Fruit fly (Drosophila melanogaster) whole organism, prepupa: Measurements from ENCODE around the gene Sap130.

Experiments
- Blimp-1 ChIP-seq: fragments of 200-800 bp; sonication (Bioruptor generic); optimal IDR thresholded peaks from 3 replicates; lab custom pipeline; 2017; ENCODE audit warnings: missing biosample characterization, missing genetic modification characterization, mild to moderate bottlenecking, moderate library complexity, missing genetic modification reagents
- CG10631 ChIP-seq: fragments of 200-800 bp; sonication (Bioruptor generic); optimal IDR thresholded peaks from 2 replicates; lab custom pipeline; 2016; ENCODE audit warnings: missing biosample characterization, missing genetic modification characterization
- CG10669 ChIP-seq: fragments of 200-800 bp; sonication (Bioruptor generic); optimal IDR thresholded peaks from 3 replicates; lab custom pipeline; 2018; ENCODE audit warnings: missing biosample characterization, mild to moderate bottlenecking, missing genetic modification characterization, moderate library complexity
- CG11902 ChIP-seq: fragments of 200-800 bp; sonication (Bioruptor generic); optimal IDR thresholded peaks from 3 replicates; lab custom pipeline; 2016; ENCODE audit warnings: missing biosample characterization, missing genetic modification characterization
- CG1621 ChIP-seq: fragments of 200-800 bp; sonication (Bioruptor generic); optimal IDR thresholded peaks from 3 replicates; lab custom pipeline; 2018; ENCODE audit warnings: missing biosample characterization, mild to moderate bottlenecking, missing genetic modification characterization
- CG16779 ChIP-seq: fragments of 200-800 bp; sonication (Bioruptor generic); optimal IDR thresholded peaks from 3 replicates; lab custom pipeline; 2017; ENCODE audit warnings: missing biosample characterization, mild to moderate bottlenecking, missing genetic modification characterization
- CG3032 ChIP-seq: fragments of 200-800 bp; optimal IDR thresholded peaks from 2 replicates; lab custom pipeline; 2019; ENCODE audit warnings: missing biosample characterization, mild to moderate bottlenecking, missing genetic modification characterization, moderate library complexity
- CG31627 ChIP-seq: fragments of 200-800 bp; sonication (Bioruptor generic); optimal IDR thresholded peaks from 3 replicates; lab custom pipeline; 2016; ENCODE audit warnings: missing biosample characterization, missing genetic modification characterization
- CG32006 ChIP-seq: fragments of 200-800 bp; sonication (Bioruptor generic); optimal IDR thresholded peaks from 3 replicates; lab custom pipeline; 2017; ENCODE audit warnings: missing biosample characterization, mild to moderate bottlenecking, missing genetic modification characterization
- CG34406 ChIP-seq: fragments of 200-800 bp; sonication (Bioruptor generic); optimal IDR thresholded peaks from 3 replicates; lab custom pipeline; 2016; ENCODE audit warnings: missing biosample characterization, missing genetic modification characterization
- CG3919 ChIP-seq: fragments of 200-800 bp; sonication (Bioruptor generic); optimal IDR thresholded peaks from 3 replicates; lab custom pipeline; 2016; ENCODE audit warnings: missing biosample characterization, missing genetic modification characterization
- CG4318 ChIP-seq: fragments of 200-800 bp; sonication (Bioruptor generic); optimal IDR thresholded peaks from 3 replicates; lab custom pipeline; 2017; ENCODE audit warnings: missing biosample characterization, mild to moderate bottlenecking, missing genetic modification characterization
- CG6163 ChIP-seq: fragments of 200-800 bp; sonication (Bioruptor generic); IDR thresholded peaks from 3 replicates; pipeline ENCODE4 v1.3.6; 2022; ENCODE audit warnings: missing biosample characterization, missing genetic modification characterization
- CG6276 ChIP-seq: fragments of 200-800 bp; sonication (Bioruptor generic); optimal IDR thresholded peaks from 2 replicates; lab custom pipeline; 2017; ENCODE audit warnings: missing biosample characterization, mild to moderate bottlenecking, missing genetic modification characterization
- CG6792 ChIP-seq: fragments of 200-800 bp; sonication (Bioruptor generic); optimal IDR thresholded peaks from 3 replicates; lab custom pipeline; 2016; ENCODE audit warnings: missing biosample characterization, missing genetic modification characterization
- CG6808 ChIP-seq: fragments of 200-800 bp; sonication (Bioruptor generic); optimal IDR thresholded peaks from 3 replicates; lab custom pipeline; 2017; ENCODE audit warnings: missing biosample characterization, missing genetic modification characterization, mild to moderate bottlenecking, moderate library complexity, missing genetic modification reagents
- CG6854 ChIP-seq: fragments of 200-800 bp; sonication (Bioruptor generic); optimal IDR thresholded peaks from 2 replicates; lab custom pipeline; 2017; ENCODE audit warnings: missing biosample characterization, mild to moderate bottlenecking, missing genetic modification characterization
- CG7368 ChIP-seq: fragments of 200-800 bp; sonication (Bioruptor generic); optimal IDR thresholded peaks from 3 replicates; lab custom pipeline; 2016; ENCODE audit warnings: missing biosample characterization, missing genetic modification characterization
- CG8119 ChIP-seq: fragments of 200-800 bp; sonication (Bioruptor generic); IDR thresholded peaks from 3 replicates; pipeline ENCODE4 v1.3.6; 2022; ENCODE audit warnings: missing biosample characterization, missing genetic modification characterization
- CG8319 ChIP-seq: fragments of 200-800 bp; sonication (Bioruptor generic); optimal IDR thresholded peaks from 3 replicates; lab custom pipeline; 2016; ENCODE audit warnings: missing biosample characterization, missing genetic modification characterization
- CG8632 ChIP-seq: fragments of 200-800 bp; sonication (Bioruptor generic); optimal IDR thresholded peaks from 3 replicates; lab custom pipeline; 2016; ENCODE audit warnings: missing biosample characterization, missing genetic modification characterization
- CG9139 ChIP-seq: fragments of 200-800 bp; sonication (Bioruptor generic); optimal IDR thresholded peaks from 3 replicates; lab custom pipeline; 2017; ENCODE audit warnings: missing biosample characterization, mild to moderate bottlenecking, missing genetic modification characterization
- Eip75B ChIP-seq: fragments of 200-800 bp; sonication (Bioruptor generic); optimal IDR thresholded peaks from 3 replicates; lab custom pipeline; 2016; ENCODE audit warnings: missing biosample characterization, missing genetic modification characterization
- Eip78C ChIP-seq: fragments of 200-800 bp; sonication (Bioruptor generic); peaks from one replicate; lab custom pipeline; 2016; ENCODE audit warnings: missing biosample characterization, missing genetic modification characterization
- Ets21C ChIP-seq: fragments of 200-800 bp; sonication (Bioruptor generic); optimal IDR thresholded peaks from 3 replicates; lab custom pipeline; 2016; ENCODE audit warnings: missing biosample characterization, missing genetic modification characterization
- Gug ChIP-seq: fragments of 200-800 bp; sonication (Bioruptor generic); IDR thresholded peaks from 2 replicates; pipeline ENCODE4 v1.3.6; 2022; ENCODE audit warnings: missing biosample characterization, missing genetic modification characterization
- Hr38 ChIP-seq: sonication (Bioruptor generic); optimal IDR thresholded peaks from 2 replicates; lab custom pipeline; 2016; ENCODE audit warnings: missing biosample characterization, missing genetic modification characterization
- Hr39 ChIP-seq: fragments of 200-800 bp; sonication (Bioruptor generic); optimal IDR thresholded peaks from 2 replicates; lab custom pipeline; 2016; ENCODE audit warnings: missing biosample characterization, missing genetic modification characterization
- Hr4 ChIP-seq: fragments of 200-800 bp; sonication (Bioruptor generic); optimal IDR thresholded peaks from 3 replicates; lab custom pipeline; 2016; ENCODE audit warnings: missing biosample characterization, missing genetic modification characterization
- Met ChIP-seq: fragments of 200-800 bp; sonication (Bioruptor generic); optimal IDR thresholded peaks from 3 replicates; lab custom pipeline; 2016; ENCODE audit warnings: missing biosample characterization, missing genetic modification characterization
- OdsH ChIP-seq: fragments of 200-800 bp; sonication (Bioruptor generic); optimal IDR thresholded peaks from 3 replicates; lab custom pipeline; 2016; ENCODE audit warnings: missing biosample characterization, missing genetic modification characterization
- Sox102F ChIP-seq: fragments of 200-800 bp; sonication (Bioruptor generic); optimal IDR thresholded peaks from 2 replicates; lab custom pipeline; 2016; ENCODE audit warnings: missing biosample characterization, mild to moderate bottlenecking, missing genetic modification characterization
- Sox15 ChIP-seq: fragments of 200-800 bp; sonication (Bioruptor generic); optimal IDR thresholded peaks from 3 replicates; lab custom pipeline; 2016; ENCODE audit warnings: missing biosample characterization, missing genetic modification characterization
- acj6 ChIP-seq: fragments of 200-800 bp; sonication (Bioruptor generic); optimal IDR thresholded peaks from 3 replicates; lab custom pipeline; 2016; ENCODE audit warnings: missing biosample characterization, missing genetic modification characterization
- dsx ChIP-seq: fragments of 200-800 bp; optimal IDR thresholded peaks from 3 replicates; lab custom pipeline; 2019; ENCODE audit warnings: missing biosample characterization, mild to moderate bottlenecking, missing genetic modification characterization, moderate library complexity; ENCODE audit not compliant: poor library complexity, severe bottlenecking
- eg ChIP-seq: fragments of 200-800 bp; sonication (Bioruptor generic); IDR thresholded peaks from 3 replicates; pipeline ENCODE4 v1.3.6; 2022; ENCODE audit warnings: missing biosample characterization, missing genetic modification characterization
- esn ChIP-seq: fragments of 200-800 bp; sonication (Bioruptor generic); optimal IDR thresholded peaks from 2 replicates; lab custom pipeline; 2016; ENCODE audit warnings: missing biosample characterization, mild to moderate bottlenecking, missing genetic modification characterization, moderate library complexity
- fd59A ChIP-seq: fragments of 200-800 bp; sonication (Bioruptor generic); optimal IDR thresholded peaks from 2 replicates; lab custom pipeline; 2017; ENCODE audit warnings: missing biosample characterization, mild to moderate bottlenecking, missing genetic modification characterization, missing genetic modification reagents
- fd85E ChIP-seq: fragments of 200-800 bp; sonication (Bioruptor generic); optimal IDR thresholded peaks from 3 replicates; lab custom pipeline; 2016; ENCODE audit warnings: missing biosample characterization, missing genetic modification characterization
- fkh ChIP-seq: fragments of 200-800 bp; sonication (Bioruptor generic); optimal IDR thresholded peaks from 3 replicates; lab custom pipeline; 2017; ENCODE audit warnings: missing biosample characterization, mild to moderate bottlenecking, missing genetic modification characterization, moderate library complexity
- net ChIP-seq: fragments of 200-800 bp; sonication (Bioruptor generic); optimal IDR thresholded peaks from 3 replicates; lab custom pipeline; 2016; ENCODE audit warnings: missing biosample characterization, missing genetic modification characterization
- pdm3 ChIP-seq: fragments of 200-800 bp; sonication (Bioruptor generic); optimal IDR thresholded peaks from 3 replicates; lab custom pipeline; 2016; ENCODE audit warnings: missing biosample characterization, missing genetic modification characterization
- salr ChIP-seq, 2 experiments: fragments of 200-800 bp; sonication (Bioruptor generic); optimal IDR thresholded peaks; 3 replicates each; lab custom pipeline; 2016 to 2018; ENCODE audit warnings: missing biosample characterization in 2 of 2, missing genetic modification characterization in 2 of 2, mild to moderate bottlenecking in 1 of 2
- ss ChIP-seq, 2 experiments: fragments of 200-800 bp; sonication (Bioruptor generic); optimal IDR thresholded peaks; 2 replicates in 1 of 2; 3 replicates in 1 of 2; lab custom pipeline; 2017 to 2018; ENCODE audit warnings: mild to moderate bottlenecking in 2 of 2, missing biosample characterization in 2 of 2, missing genetic modification characterization in 2 of 2, moderate library complexity in 1 of 2
- svp ChIP-seq: fragments of 200-800 bp; sonication (Bioruptor generic); peaks from one replicate; lab custom pipeline; 2016; ENCODE audit warnings: missing biosample characterization, missing genetic modification characterization
- topi ChIP-seq: fragments of 200-800 bp; sonication (Bioruptor generic); optimal IDR thresholded peaks from 3 replicates; lab custom pipeline; 2016; ENCODE audit warnings: missing biosample characterization, missing genetic modification characterization
- vri ChIP-seq: fragments of 200-800 bp; sonication (Bioruptor generic); optimal IDR thresholded peaks from 3 replicates; lab custom pipeline; 2016; ENCODE audit warnings: missing biosample characterization, mild to moderate bottlenecking, missing genetic modification characterization

The Sap130 gene

dm6 chr3L:12833864-12834525 lies 28.3 kb downstream of the Sap130 start:
- peak; percentile 45 for TF ChIP-seq fkh (GFP tag; lab: Kevin White, UChicago)
- TF ChIP-seq CG9139 = no peak
- TF ChIP-seq Gug (GFP tag; lab: Robert Waterston, UW) = no peak
- TF ChIP-seq salr (GFP tag; optimal IDR thresholded peaks at IDR 0.05; lab: Kevin White, UChicago) = peak in 1 of 2 experiments; percentile 9
- TF ChIP-seq vri (GFP tag; lab: Kevin White, UChicago) = peak; percentile 73
- TF ChIP-seq Eip78C (GFP tag; lab: Kevin White, UChicago) = peak; percentile 25
- peak; percentile 45 for TF ChIP-seq svp
- TF ChIP-seq, all 60 proteins: peak for 5

DNA sequence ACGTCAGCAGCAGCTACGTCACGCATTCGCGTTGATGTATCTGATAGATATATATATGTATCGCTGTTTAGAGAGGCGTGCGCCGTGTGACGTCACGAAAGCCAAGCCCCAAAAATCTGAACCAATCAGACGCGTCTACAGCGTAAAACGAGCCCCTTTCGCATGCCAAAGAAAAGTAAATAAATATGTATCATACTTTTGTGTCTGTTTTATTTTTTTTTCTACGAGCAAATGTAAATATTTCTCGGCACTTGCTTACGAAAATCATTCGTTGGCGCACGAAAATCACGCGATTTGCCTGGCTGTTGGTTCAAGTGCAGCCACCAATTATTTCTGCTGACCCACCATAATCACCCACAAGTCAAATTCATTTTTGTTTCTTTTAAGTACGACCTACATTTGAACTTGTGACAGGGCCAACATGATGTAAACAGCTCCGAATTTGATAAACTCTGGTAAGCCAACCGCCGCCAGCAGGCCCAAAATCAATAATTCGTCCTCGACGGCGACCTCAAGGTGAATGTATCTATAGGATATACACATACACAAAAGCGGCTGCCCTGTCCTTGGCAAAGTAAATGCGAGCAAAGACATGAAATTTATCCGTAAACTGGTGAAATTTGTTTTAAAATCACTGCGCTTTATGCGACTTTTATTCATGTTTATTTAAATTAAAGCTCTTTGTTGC lies 29.0 kb downstream of the Sap130 start:
- TF ChIP-seq CG6854 (GFP tag; lab: Kevin White, UChicago) = no peak
- no peak for TF ChIP-seq net (GFP tag; lab: Kevin White, UChicago)
- no peak for TF ChIP-seq Met (GFP tag; lab: Kevin White, UChicago)
- no peak for TF ChIP-seq vri (GFP tag; lab: Kevin White, UChicago)
- TF ChIP-seq CG32006 (GFP tag; lab: Kevin White, UChicago) = no peak
- no peak for TF ChIP-seq Hr38 (GFP tag; lab: Kevin White, UChicago)
- peak; percentile 44 for TF ChIP-seq fkh (GFP tag; lab: Kevin White, UChicago)
- no peak for TF ChIP-seq CG31627 (GFP tag; lab: Kevin White, UChicago)
- no peak for TF ChIP-seq CG6276 (GFP tag; lab: Kevin White, UChicago)
- TF ChIP-seq CG7368 (GFP tag; lab: Kevin White, UChicago) = no peak
- no peak for TF ChIP-seq CG3919 (GFP tag; lab: Kevin White, UChicago)
- TF ChIP-seq CG34406 = no peak
- no peak for TF ChIP-seq CG3032 (tag; lab: Kevin White, UChicago)
- no peak for TF ChIP-seq fd59A (GFP tag; lab: Kevin White, UChicago)
- no peak for TF ChIP-seq Sox102F (GFP tag; lab: Kevin White, UChicago)
- TF ChIP-seq Hr39 (GFP tag; lab: Kevin White, UChicago) = no peak
- no peak for TF ChIP-seq pdm3 (GFP tag; lab: Kevin White, UChicago)
- no peak for TF ChIP-seq Blimp-1 (GFP tag; lab: Kevin White, UChicago)
- 0 out of 3 replicates have a peak, but pooled peaks have one; percentile 16 for TF ChIP-seq CG6163 (GFP tag; lab: Robert Waterston, UW)
- no peak for TF ChIP-seq CG6808 (GFP tag; lab: Kevin White, UChicago)
- no peak for TF ChIP-seq esn (GFP tag; lab: Kevin White, UChicago)
- no peak for TF ChIP-seq CG4318 (GFP tag; lab: Kevin White, UChicago)
- no peak for TF ChIP-seq acj6 (GFP tag; lab: Kevin White, UChicago)
- TF ChIP-seq CG11902 (GFP tag; lab: Kevin White, UChicago) = no peak
- TF ChIP-seq CG6792 = no peak
- TF ChIP-seq eg = no peak
- TF ChIP-seq CG8119 (GFP tag; lab: Robert Waterston, UW) = peak; percentile 20; the same call in 1 of the 3 replicates
- no peak for TF ChIP-seq Eip75B (GFP tag; lab: Kevin White, UChicago)
- TF ChIP-seq Sox15 = no peak
- TF ChIP-seq Ets21C (GFP tag; lab: Kevin White, UChicago) = no peak
- no peak for TF ChIP-seq CG8319
- no peak for TF ChIP-seq CG10669 (GFP tag; lab: Kevin White, UChicago)
- TF ChIP-seq Hr4 (GFP tag; lab: Kevin White, UChicago) = no peak
- TF ChIP-seq OdsH (GFP tag; lab: Kevin White, UChicago) = no peak
- TF ChIP-seq CG16779 = no peak
- TF ChIP-seq CG9139 = no peak
- TF ChIP-seq dsx (GFP tag; lab: Kevin White, UChicago) = no peak
- peak; percentile 82 for TF ChIP-seq svp
- no peak for TF ChIP-seq CG10631 (GFP tag; lab: Kevin White, UChicago)
- no peak for TF ChIP-seq CG1621 (tag; lab: Kevin White, UChicago)
- TF ChIP-seq fd85E = no peak
- no peak for TF ChIP-seq CG8632 (GFP tag; lab: Kevin White, UChicago)
- TF ChIP-seq topi (GFP tag; lab: Kevin White, UChicago) = no peak
- peak; percentile 9 for TF ChIP-seq Eip78C (GFP tag; lab: Kevin White, UChicago)
- TF ChIP-seq ss (GFP tag; optimal IDR thresholded peaks at IDR 0.05; lab: Kevin White, UChicago) = no peak
- TF ChIP-seq, all 60 proteins: peak for 5
